Fruit fly (Drosophila melanogaster): ENCODE measurements around the gene CG31457.
A peak's percentile ranks its signal among the peaks of the same experiment; 100 is the strongest.

Gene CG31457

dm6 chr3R:23112680-23113362, 15.0 kb downstream of the CG31457 start, which contains the start of gene Cow (continued):
- peak; percentile 61 for TF ChIP-seq CG17359 (tag; optimal IDR thresholded peaks at IDR 0.05)
- no peak for TF ChIP-seq Mrtf (GFP tag; IDR thresholded peaks at IDR 0.05)
- peak; percentile 9 for TF ChIP-seq fu2 (GFP tag; optimal IDR thresholded peaks at IDR 0.05)
- TF ChIP-seq Hr3 (GFP tag; optimal IDR thresholded peaks at IDR 0.05), result peak; percentile 49
- peak; percentile 41; the same call in 1 of the 3 replicates for TF ChIP-seq CG17361 (GFP tag; IDR thresholded peaks at IDR 0.05)
- no peak for TF ChIP-seq CG6689 (GFP tag; IDR thresholded peaks at IDR 0.05)
- TF ChIP-seq CG2129 (GFP tag; IDR thresholded peaks at IDR 0.05; ENCODE audit: partially characterized antibody), result no peak
- TF ChIP-seq cad (GFP tag; optimal IDR thresholded peaks at IDR 0.05), result no peak
- TF ChIP-seq H15 (GFP tag; IDR thresholded peaks at IDR 0.05), result peak; percentile 59; the same call in 1 of the 3 replicates
- peak; percentile 60 for TF ChIP-seq Fer3 (tag; optimal IDR thresholded peaks at IDR 0.05)
- no peak for TF ChIP-seq CG11247 (GFP tag; IDR thresholded peaks at IDR 0.05)
- TF ChIP-seq en (GFP tag; optimal IDR thresholded peaks at IDR 0.05), result no peak
- TF ChIP-seq Neu2 (GFP tag; optimal IDR thresholded peaks at IDR 0.05; ENCODE audit: borderline replicate concordance), result no peak
- TF ChIP-seq Meics (GFP tag; optimal IDR thresholded peaks at IDR 0.05), result peak; percentile 84
- peak; percentile 92 for TF ChIP-seq Ets65A (GFP tag)
- TF ChIP-seq E2f2 (GFP tag; IDR thresholded peaks at IDR 0.05), result peak; percentile 50; the same call in 1 of the 2 replicates
- TF ChIP-seq HLH54F (GFP tag; optimal IDR thresholded peaks at IDR 0.05), result peak; percentile 59
- TF ChIP-seq gcm (GFP tag; optimal IDR thresholded peaks at IDR 0.05), result no peak
- no peak for TF ChIP-seq CG16813 (GFP tag; IDR thresholded peaks at IDR 0.05; ENCODE audit: partially characterized antibody)
- peak; percentile 69 for TF ChIP-seq dmrt99B (tag; optimal IDR thresholded peaks at IDR 0.05)
- TF ChIP-seq ttk (GFP tag; IDR thresholded peaks at IDR 0.05), result peak; percentile 66
- TF ChIP-seq CG12155 (GFP tag; optimal IDR thresholded peaks at IDR 0.05), result peak; percentile 57
- no peak for TF ChIP-seq CG15073 (GFP tag; optimal IDR thresholded peaks at IDR 0.05)
- TF ChIP-seq CG34376 (GFP tag; optimal IDR thresholded peaks at IDR 0.05), result peak; percentile 59
- TF ChIP-seq wor (GFP tag; IDR thresholded peaks at IDR 0.05), result no peak
- TF ChIP-seq CG5180 (GFP tag; optimal IDR thresholded peaks at IDR 0.05), result no peak
- TF ChIP-seq CG3726 (GFP tag; IDR thresholded peaks at IDR 0.05), result 0 out of 3 replicates have a peak, but pooled peaks have one; percentile 50
- TF ChIP-seq Doc2 (GFP tag; IDR thresholded peaks at IDR 0.05), result no peak
- peak; percentile 31 for TF ChIP-seq crc (GFP tag; optimal IDR thresholded peaks at IDR 0.05)
- TF ChIP-seq trem (tag; optimal IDR thresholded peaks at IDR 0.05), result no peak
- TF ChIP-seq Blimp-1 (GFP tag; optimal IDR thresholded peaks at IDR 0.05), result no peak
- 0 out of 3 replicates have a peak, but pooled peaks have one; percentile 12 for TF ChIP-seq gce (GFP tag; IDR thresholded peaks at IDR 0.05)
- TF ChIP-seq CG6272 (GFP tag; IDR thresholded peaks at IDR 0.05), result peak; percentile 71
- TF ChIP-seq H2.0 (GFP tag; IDR thresholded peaks at IDR 0.05), result peak; percentile 35; the same call in 1 of the 2 replicates
- no peak for TF ChIP-seq hbn (GFP tag; IDR thresholded peaks at IDR 0.05; ENCODE audit: partially characterized antibody)
- TF ChIP-seq knrl (GFP tag; IDR thresholded peaks at IDR 0.05; ENCODE audit: partially characterized antibody), result no peak
- peak; percentile 70 for TF ChIP-seq ci (GFP tag; IDR thresholded peaks at IDR 0.05)
- TF ChIP-seq ATbp (GFP tag; optimal IDR thresholded peaks at IDR 0.05), result peak; percentile 45
- TF ChIP-seq CG8944 (GFP tag; optimal IDR thresholded peaks at IDR 0.05), result no peak
- TF ChIP-seq klu (GFP tag; IDR thresholded peaks at IDR 0.05), result no peak
- TF ChIP-seq CG10147 (GFP tag; optimal IDR thresholded peaks at IDR 0.05), result peak; percentile 75
- TF ChIP-seq ssp (GFP tag; IDR thresholded peaks at IDR 0.05), result peak; percentile 48; the same call in 1 of the 2 replicates
- no peak for TF ChIP-seq NC2β (GFP tag; optimal IDR thresholded peaks at IDR 0.05)
- TF ChIP-seq CG4820 (GFP tag; optimal IDR thresholded peaks at IDR 0.05), result peak; percentile 20
- TF ChIP-seq CG6175 (GFP tag; IDR thresholded peaks at IDR 0.05), result 0 out of 3 replicates have a peak, but pooled peaks have one; percentile 43
- TF ChIP-seq CG33213 (GFP tag; optimal IDR thresholded peaks at IDR 0.05), result peak; percentile 15
- TF ChIP-seq disco-r (GFP tag; optimal IDR thresholded peaks at IDR 0.05), result no peak
- no peak for TF ChIP-seq h (optimal IDR thresholded peaks at IDR 0.05)
- TF ChIP-seq Myb (GFP tag; optimal IDR thresholded peaks at IDR 0.05), result peak; percentile 32
- peak; percentile 74 for TF ChIP-seq lilli (GFP tag; optimal IDR thresholded peaks at IDR 0.05)
- no peak for TF ChIP-seq CG15479 (GFP tag; optimal IDR thresholded peaks at IDR 0.05)
